Worm (Caenorhabditis elegans) whole organism, late embryonic: Measurements from ENCODE around the gene R02E12.5.

ENCODE experiments used
- dve-1 ChIP-seq: sonication (generic microtip); optimal IDR thresholded peaks from 2 replicates; lab custom pipeline; 2017; ENCODE audit warnings: antibody characterized with exemption, mild to moderate bottlenecking, missing genetic modification characterization, missing compliant biosample characterization
- gmeb-2 ChIP-seq: sonication (generic microtip); optimal IDR thresholded peaks from 2 replicates; lab custom pipeline; 2016; ENCODE audit warnings: missing genetic modification characterization, inconsistent platforms, missing compliant biosample characterization
- nhr-11 ChIP-seq: fragments of 150-350 bp; optimal IDR thresholded peaks from 2 replicates; lab custom pipeline; 2014; ENCODE audit warnings: missing biosample characterization, missing genetic modification characterization
- npax-4 ChIP-seq: sonication (generic microtip); optimal IDR thresholded peaks from 2 replicates; lab custom pipeline; 2016; ENCODE audit warnings: missing genetic modification characterization, missing compliant biosample characterization
- pqm-1 ChIP-seq: sonication (generic microtip); optimal IDR thresholded peaks from 2 replicates; lab custom pipeline; 2016; ENCODE audit warnings: missing genetic modification characterization, missing compliant biosample characterization
- rnt-1 ChIP-seq: sonication (generic microtip); optimal IDR thresholded peaks from 2 replicates; lab custom pipeline; 2016; ENCODE audit warnings: missing genetic modification characterization, missing compliant biosample characterization
- tbx-2 ChIP-seq: sonication (generic microtip); optimal IDR thresholded peaks from 2 replicates; lab custom pipeline; 2016; ENCODE audit warnings: missing genetic modification characterization, missing compliant biosample characterization

- no peak for TF ChIP-seq nhr-11 (tag; lab: Kevin White, UChicago)
- TF ChIP-seq tbx-2 (tag; lab: Kevin White, UChicago): no peak
- TF ChIP-seq npax-4: no peak
- TF ChIP-seq rnt-1 (tag; lab: Kevin White, UChicago): no peak
- TF ChIP-seq dve-1: no peak
- TF ChIP-seq gmeb-2: no peak
- TF ChIP-seq pqm-1 (tag; lab: Kevin White, UChicago): no peak
Measured at ce11 chrX:3977271-3977670, 19.9 kb upstream of the R02E12.5 start.
